Fruit fly (Drosophila melanogaster): ENCODE data around the gene CG10600.
A peak's percentile ranks its signal among the peaks of the same experiment; 100 is the strongest.

The CG10600 gene

DNA sequence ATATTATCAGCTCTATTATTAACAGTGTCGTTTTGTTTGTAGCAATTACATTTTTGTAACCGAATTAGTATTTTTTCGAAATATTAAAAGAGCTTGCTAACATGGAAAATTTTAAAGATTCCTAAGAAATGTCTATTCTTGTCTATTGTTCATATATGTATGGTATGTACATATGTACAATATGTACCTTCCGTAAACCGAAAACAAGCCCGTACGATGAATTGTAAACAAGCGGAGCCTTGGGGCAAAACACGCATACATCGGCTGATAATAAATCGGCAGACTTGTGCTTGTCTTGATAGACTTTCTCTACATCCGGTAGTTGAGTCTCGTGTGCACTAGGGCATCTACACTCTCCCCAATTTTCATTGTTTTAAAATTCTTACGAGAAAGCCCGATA lies 16.7 kb downstream of the CG10600 start (continued):
- TF ChIP-seq Gsc (GFP tag; IDR thresholded peaks at IDR 0.05) (no peak), Antp (GFP tag; optimal IDR thresholded peaks at IDR 0.05) (peak; percentile 9), lmd (GFP tag; IDR thresholded peaks at IDR 0.05) (no peak), CG15696 (tag; optimal IDR thresholded peaks at IDR 0.05) (peak; percentile 77), HLH54F (GFP tag; optimal IDR thresholded peaks at IDR 0.05) (no peak), ash1 (GFP tag; optimal IDR thresholded peaks at IDR 0.05) (no peak), CG4404 (GFP tag; IDR thresholded peaks at IDR 0.05) (no peak), Bgb (GFP tag; IDR thresholded peaks at IDR 0.05; ENCODE audit: partially characterized antibody) (no peak), Ssrp (tag; optimal IDR thresholded peaks at IDR 0.05) (no peak), rib (GFP tag; IDR thresholded peaks at IDR 0.05) (no peak), CG1602 (GFP tag; optimal IDR thresholded peaks at IDR 0.05) (peak; percentile 24), abd-A (tag; optimal IDR thresholded peaks at IDR 0.05) (no peak), slbo (GFP tag; IDR thresholded peaks at IDR 0.05) (no peak), z (GFP tag; IDR thresholded peaks at IDR 0.05) (0 out of 3 replicates have a peak, but pooled peaks have one; percentile 45), so (GFP tag; IDR thresholded peaks at IDR 0.05) (no peak), CG10431 (GFP tag; optimal IDR thresholded peaks at IDR 0.05) (peak; percentile 66), CG10959 (GFP tag; IDR thresholded peaks at IDR 0.05) (peak; percentile 41; the same call in 1 of the 2 replicates), fd3F (GFP tag; optimal IDR thresholded peaks at IDR 0.05) (peak; percentile 50), CG3407 (GFP tag; optimal IDR thresholded peaks at IDR 0.05) (peak; percentile 76), CG8290 (GFP tag; optimal IDR thresholded peaks at IDR 0.05) (no peak), CG8290 (tag; optimal IDR thresholded peaks at IDR 0.05) (peak; percentile 60 to 69), sc (optimal IDR thresholded peaks at IDR 0.05) (no peak), sc (GFP tag; optimal IDR thresholded peaks at IDR 0.05) (peak; percentile 47), CG30403 (GFP tag; optimal IDR thresholded peaks at IDR 0.05) (no peak), Blimp-1 (GFP tag; optimal IDR thresholded peaks at IDR 0.05) (no peak), CG10543 (GFP tag; optimal IDR thresholded peaks at IDR 0.05) (peak; percentile 27), Dbx (GFP tag; IDR thresholded peaks at IDR 0.05) (no peak), CG14441 (GFP tag; IDR thresholded peaks at IDR 0.05) (no peak; the same call in 1 of the 2 replicates), CG42726 (GFP tag; IDR thresholded peaks at IDR 0.05; ENCODE audit: partially characterized antibody) (no peak), ro (GFP tag; IDR thresholded peaks at IDR 0.05) (no peak), Dip2 (GFP tag; IDR thresholded peaks at IDR 0.05) (no peak), CG9876 (GFP tag; optimal IDR thresholded peaks at IDR 0.05) (no peak), Mrtf (GFP tag; IDR thresholded peaks at IDR 0.05) (peak; percentile 60; the same call in 1 of the 3 replicates), CG12104 (GFP tag; optimal IDR thresholded peaks at IDR 0.05) (no peak), CG10979 (tag; optimal IDR thresholded peaks at IDR 0.05) (peak; percentile 4), Rx (GFP tag; IDR thresholded peaks at IDR 0.05) (no peak), Mad (GFP tag; optimal IDR thresholded peaks at IDR 0.05) (no peak), klu (GFP tag; IDR thresholded peaks at IDR 0.05) (no peak), ato (GFP tag; IDR thresholded peaks at IDR 0.05; ENCODE audit: partially characterized antibody) (no peak), Vsx1 (GFP tag; optimal IDR thresholded peaks at IDR 0.05) (peak; percentile 58), dati (GFP tag; IDR thresholded peaks at IDR 0.05) (no peak), Max (GFP tag; optimal IDR thresholded peaks at IDR 0.05) (peak; percentile 56), peb (GFP tag; IDR thresholded peaks at IDR 0.05) (no peak), pb (GFP tag; optimal IDR thresholded peaks at IDR 0.05) (no peak), H2.0 (GFP tag; IDR thresholded peaks at IDR 0.05) (no peak), NFAT (GFP tag; IDR thresholded peaks at IDR 0.05) (no peak), CG7372 (GFP tag; IDR thresholded peaks at IDR 0.05) (no peak), CG11398 (GFP tag; optimal IDR thresholded peaks at IDR 0.05) (peak; percentile 18), Sox102F (GFP tag; optimal IDR thresholded peaks at IDR 0.05) (peak; percentile 17), CG34422 (GFP tag; IDR thresholded peaks at IDR 0.05) (no peak), corto (GFP tag; optimal IDR thresholded peaks at IDR 0.05) (no peak), zfh1 (GFP tag; IDR thresholded peaks at IDR 0.05) (peak; percentile 72; the same call in 2 of the 3 replicates), CG18619 (GFP tag; optimal IDR thresholded peaks at IDR 0.05) (peak; percentile 41)

All from whole organism, embryonic.